Worm (Caenorhabditis elegans): Measurements from ENCODE around the gene glb-1.

- TF ChIP-seq nhr-11 (tag; optimal IDR thresholded peaks at IDR 0.05) (no peak), sox-4 (tag; optimal IDR thresholded peaks at IDR 0.05) (no peak), ref-2 (tag; optimal IDR thresholded peaks at IDR 0.05) (no peak), unc-42 (tag; optimal IDR thresholded peaks at IDR 0.05) (no peak), pha-4 (tag; optimal IDR thresholded peaks at IDR 0.05) (no peak), sox-2 (GFP tag; IDR thresholded peaks at IDR 0.05) (no peak)
Observed at ce11 chrIII:8960664-8961063, 37.6 kb upstream of the glb-1 start, which contains the start of gene ZK643.6.

Data from whole organism, late embryonic.